Worm (Caenorhabditis elegans): Measurements from ENCODE around the gene tin-10.
A peak's percentile ranks its signal among the peaks of the same experiment; 100 is the strongest.

Gene tin-10

ce11 chrIII:11505621-11506020, 3.0 kb upstream of the tin-10 start:
- TF ChIP-seq ref-1 (GFP tag; conservative IDR thresholded peaks at IDR 0.05) (no peak), ztf-29 (GFP tag; IDR thresholded peaks at IDR 0.05) (0 out of 2 replicates have a peak, but pooled peaks have one; percentile 36), cog-1 (tag; optimal IDR thresholded peaks at IDR 0.05) (no peak), med-1 (GFP tag; optimal IDR thresholded peaks at IDR 0.05; ENCODE audit: insufficient read depth) (no peak), ztf-23 (GFP tag; IDR thresholded peaks at IDR 0.05) (no peak), T22C8.4 (GFP tag; IDR thresholded peaks at IDR 0.05) (no peak), klf-2 (GFP tag; conservative IDR thresholded peaks at IDR 0.05) (no peak)

- no peak for TF ChIP-seq klf-2 (GFP tag; conservative IDR thresholded peaks at IDR 0.05)
- no peak for TF ChIP-seq ref-1 (GFP tag; conservative IDR thresholded peaks at IDR 0.05)
- no peak for TF ChIP-seq tab-1 (GFP tag; IDR thresholded peaks at IDR 0.05)
- no peak for TF ChIP-seq ztf-23 (GFP tag; IDR thresholded peaks at IDR 0.05)
- TF ChIP-seq med-1 (GFP tag; optimal IDR thresholded peaks at IDR 0.05; ENCODE audit: insufficient read depth), result no peak
- TF ChIP-seq flt-1 (GFP tag; IDR thresholded peaks at IDR 0.05), result no peak
- no peak for TF ChIP-seq cog-1 (tag; optimal IDR thresholded peaks at IDR 0.05)
- TF ChIP-seq ztf-29 (GFP tag; IDR thresholded peaks at IDR 0.05), result no peak
- TF ChIP-seq T22C8.4 (GFP tag; IDR thresholded peaks at IDR 0.05), result no peak
Measured at ce11 chrIII:11505213-11505612, 2.6 kb upstream of the tin-10 start, which contains the start of the genes Y66D12A.21 and spe-6. Gene Y66D12A.21 (minus strand): TSS chrIII:11505302. Gene spe-6 (plus strand): TSS chrIII:11505488.

ce11 chrIII:11500647-11501046, 2.0 kb downstream of the tin-10 start, which contains the start of gene nars-2:
Gene nars-2 (minus strand): TSS chrIII:11500747.
- TF ChIP-seq ztf-23 (GFP tag; IDR thresholded peaks at IDR 0.05) (no peak), klf-2 (GFP tag; conservative IDR thresholded peaks at IDR 0.05) (no peak), tab-1 (GFP tag; IDR thresholded peaks at IDR 0.05) (no peak), cog-1 (tag; optimal IDR thresholded peaks at IDR 0.05) (no peak), ztf-29 (GFP tag; IDR thresholded peaks at IDR 0.05) (no peak), T22C8.4 (GFP tag; IDR thresholded peaks at IDR 0.05) (no peak), flt-1 (GFP tag; IDR thresholded peaks at IDR 0.05) (no peak), ref-1 (GFP tag; conservative IDR thresholded peaks at IDR 0.05) (no peak), med-1 (GFP tag; optimal IDR thresholded peaks at IDR 0.05; ENCODE audit: insufficient read depth) (no peak)

ce11 chrIII:11496496-11496895, 6.2 kb downstream of the tin-10 start, which contains the start of gene Y66D12A.24:
Gene Y66D12A.24 (plus strand): TSS chrIII:11496865.
- TF ChIP-seq tab-1 (GFP tag; IDR thresholded peaks at IDR 0.05) (no peak), flt-1 (GFP tag; IDR thresholded peaks at IDR 0.05) (no peak), ztf-29 (GFP tag; IDR thresholded peaks at IDR 0.05) (no peak), med-1 (GFP tag; optimal IDR thresholded peaks at IDR 0.05; ENCODE audit: insufficient read depth) (no peak), ztf-23 (GFP tag; IDR thresholded peaks at IDR 0.05) (no peak), klf-2 (GFP tag; conservative IDR thresholded peaks at IDR 0.05) (no peak), cog-1 (tag; optimal IDR thresholded peaks at IDR 0.05) (no peak), T22C8.4 (GFP tag; IDR thresholded peaks at IDR 0.05) (no peak), ref-1 (GFP tag; conservative IDR thresholded peaks at IDR 0.05) (no peak)

ce11 chrIII:11492489-11492888, 10.2 kb downstream of the tin-10 start:
- TF ChIP-seq ref-1 (GFP tag; conservative IDR thresholded peaks at IDR 0.05) (no peak), klf-2 (GFP tag; conservative IDR thresholded peaks at IDR 0.05) (no peak), flt-1 (GFP tag; IDR thresholded peaks at IDR 0.05) (no peak), ztf-23 (GFP tag; IDR thresholded peaks at IDR 0.05) (no peak), ztf-29 (GFP tag; IDR thresholded peaks at IDR 0.05) (no peak), tab-1 (GFP tag; IDR thresholded peaks at IDR 0.05) (no peak)

- TF ChIP-seq tab-1 (GFP tag; IDR thresholded peaks at IDR 0.05) (no peak), T22C8.4 (GFP tag; IDR thresholded peaks at IDR 0.05) (no peak), ref-1 (GFP tag; conservative IDR thresholded peaks at IDR 0.05) (no peak), klf-2 (GFP tag; conservative IDR thresholded peaks at IDR 0.05) (no peak), cog-1 (tag; optimal IDR thresholded peaks at IDR 0.05) (no peak), flt-1 (GFP tag; IDR thresholded peaks at IDR 0.05) (no peak), ztf-23 (GFP tag; IDR thresholded peaks at IDR 0.05) (no peak), med-1 (GFP tag; optimal IDR thresholded peaks at IDR 0.05; ENCODE audit: insufficient read depth) (no peak), ztf-29 (GFP tag; IDR thresholded peaks at IDR 0.05) (no peak)
Measured at ce11 chrIII:11490221-11490620, 12.4 kb downstream of the tin-10 start.

- TF ChIP-seq ztf-29 (GFP tag; IDR thresholded peaks at IDR 0.05), result no peak
- no peak for TF ChIP-seq tab-1 (GFP tag; IDR thresholded peaks at IDR 0.05)
- no peak for TF ChIP-seq T22C8.4 (GFP tag; IDR thresholded peaks at IDR 0.05)
- TF ChIP-seq cog-1 (tag; optimal IDR thresholded peaks at IDR 0.05), result no peak
- TF ChIP-seq ztf-23 (GFP tag; IDR thresholded peaks at IDR 0.05), result no peak
- no peak for TF ChIP-seq klf-2 (GFP tag; conservative IDR thresholded peaks at IDR 0.05)
- no peak for TF ChIP-seq flt-1 (GFP tag; IDR thresholded peaks at IDR 0.05)
- TF ChIP-seq med-1 (GFP tag; optimal IDR thresholded peaks at IDR 0.05; ENCODE audit: insufficient read depth), result no peak
Measured at ce11 chrIII:11489601-11490000, 13.1 kb downstream of the tin-10 start.

- TF ChIP-seq ztf-29 (GFP tag; IDR thresholded peaks at IDR 0.05), result no peak
Measured at ce11 chrIII:11488662-11489349, 13.8 kb downstream of the tin-10 start.

- TF ChIP-seq ztf-23 (GFP tag; IDR thresholded peaks at IDR 0.05), result no peak
- TF ChIP-seq flt-1 (GFP tag; IDR thresholded peaks at IDR 0.05), result no peak
- no peak for TF ChIP-seq ztf-29 (GFP tag; IDR thresholded peaks at IDR 0.05)
- TF ChIP-seq klf-2 (GFP tag; conservative IDR thresholded peaks at IDR 0.05), result no peak
- no peak for TF ChIP-seq ref-1 (GFP tag; conservative IDR thresholded peaks at IDR 0.05)
- TF ChIP-seq T22C8.4 (GFP tag; IDR thresholded peaks at IDR 0.05), result no peak
- no peak for TF ChIP-seq med-1 (GFP tag; optimal IDR thresholded peaks at IDR 0.05; ENCODE audit: insufficient read depth)
Measured at ce11 chrIII:11487245-11487644, 15.4 kb downstream of the tin-10 start, which contains the start of gene popl-5. Gene popl-5 (minus strand): TSS chrIII:11487345.

- TF ChIP-seq flt-1 (GFP tag; IDR thresholded peaks at IDR 0.05) (no peak), ztf-23 (GFP tag; IDR thresholded peaks at IDR 0.05) (no peak), ztf-29 (GFP tag; IDR thresholded peaks at IDR 0.05) (no peak), tab-1 (GFP tag; IDR thresholded peaks at IDR 0.05) (no peak), T22C8.4 (GFP tag; IDR thresholded peaks at IDR 0.05) (no peak), med-1 (GFP tag; optimal IDR thresholded peaks at IDR 0.05; ENCODE audit: insufficient read depth) (no peak)
Measured at ce11 chrIII:11484139-11484590, 18.5 kb downstream of the tin-10 start, which contains the start of gene fbxa-220. Gene fbxa-220 (minus strand): TSS chrIII:11484189.

All from whole organism, midembryonic.